Worm (Caenorhabditis elegans) whole organism, L1 larva: ENCODE measurements around the gene ife-5.
"Not testable (repeated sequence)": the region's sequence is repeated elsewhere in the genome, so short reads cannot be mapped to it uniquely, and the experiment has no call there.

Experiments
- C04F5.9 ChIP-seq: sonication (generic microtip); optimal IDR thresholded peaks from 2 replicates; lab custom pipeline; 2016; ENCODE audit warnings: missing genetic modification characterization, missing compliant biosample characterization
- C16A3.4 ChIP-seq: fragments of 150-350 bp; optimal IDR thresholded peaks from 2 replicates; lab custom pipeline; 2014; ENCODE audit warnings: missing biosample characterization, missing genetic modification characterization
- aha-1 ChIP-seq: fragments of 150-350 bp; optimal IDR thresholded peaks from 2 replicates; lab custom pipeline; 2014; ENCODE audit warnings: missing biosample characterization, missing genetic modification characterization
- alr-1 ChIP-seq: fragments of 200-800 bp; sonication (Bioruptor generic); optimal IDR thresholded peaks from 2 replicates; lab custom pipeline; 2018; ENCODE audit warnings: borderline replicate concordance, mild to moderate bottlenecking, missing genetic modification characterization, missing compliant biosample characterization
- ceh-8 ChIP-seq: fragments of 200-800 bp; sonication (Bioruptor generic); optimal IDR thresholded peaks from 2 replicates; lab custom pipeline; 2018; ENCODE audit warnings: mild to moderate bottlenecking, missing genetic modification characterization, moderate library complexity, missing compliant biosample characterization
- ceh-88 ChIP-seq: fragments of 200-800 bp; sonication (Bioruptor generic); IDR thresholded peaks from 2 replicates; pipeline ENCODE4 v1.3.6; 2022; ENCODE audit warnings: missing genetic modification characterization, missing compliant biosample characterization
- ceh-90 ChIP-seq: sonication (generic microtip); optimal IDR thresholded peaks from 2 replicates; lab custom pipeline; 2016; ENCODE audit warnings: missing genetic modification characterization, missing compliant biosample characterization
- efl-1 ChIP-seq, 4 experiments: fragments of 150-350 bp; optimal IDR thresholded peaks in 3 of 4; peaks in 1 of 4; 1 replicate in 1 of 4; 2 replicates in 3 of 4; lab custom pipeline; 2014; ENCODE audit warnings: missing biosample characterization in 2 of 4, missing genetic modification characterization in 2 of 4, missing genetic modification reagents in 2 of 4
- elt-3 ChIP-seq, 6 experiments: fragments of 150-350 bp in 1 of 6; sonication (generic microtip); optimal IDR thresholded peaks; 2 replicates each; lab custom pipeline; 2017 to 2018; ENCODE audit warnings: missing biosample characterization in 6 of 6, missing genetic modification characterization in 6 of 6, inconsistent platforms in 1 of 6
- ets-5 ChIP-seq: fragments of 200-800 bp; sonication (Bioruptor generic); IDR thresholded peaks from 2 replicates; pipeline ENCODE4 v1.3.6; 2022; ENCODE audit warnings: missing genetic modification characterization, missing compliant biosample characterization
- fkh-4 ChIP-seq: sonication (generic microtip); optimal IDR thresholded peaks from 2 replicates; lab custom pipeline; 2016; ENCODE audit warnings: missing compliant biosample characterization, missing genetic modification characterization, borderline replicate concordance
- fos-1 ChIP-seq: fragments of 150-350 bp; optimal IDR thresholded peaks from 2 replicates; lab custom pipeline; 2014; ENCODE audit warnings: missing biosample characterization, missing genetic modification characterization
- lin-13 ChIP-seq: fragments of 150-350 bp; optimal IDR thresholded peaks from 2 replicates; lab custom pipeline; 2014; ENCODE audit warnings: missing biosample characterization, missing genetic modification reagents, missing genetic modification characterization
- mab-9 ChIP-seq: fragments of 200-800 bp; sonication (Bioruptor generic); IDR thresholded peaks from 2 replicates; pipeline ENCODE4 v1.3.6; 2022; ENCODE audit warnings: missing genetic modification reagents, missing genetic modification characterization, missing compliant biosample characterization
- nhr-11 ChIP-seq: fragments of 150-350 bp; optimal IDR thresholded peaks from 2 replicates; lab custom pipeline; 2014; ENCODE audit warnings: missing biosample characterization, missing genetic modification characterization
- nhr-12 ChIP-seq: sonication (generic microtip); optimal IDR thresholded peaks from 2 replicates; lab custom pipeline; 2017; ENCODE audit warnings: missing biosample characterization, missing genetic modification characterization
- nhr-237 ChIP-seq: fragments of 150-350 bp; optimal IDR thresholded peaks from 2 replicates; lab custom pipeline; 2014; ENCODE audit warnings: missing biosample characterization, missing genetic modification characterization
- nhr-71 ChIP-seq: sonication (generic microtip); optimal IDR thresholded peaks from 2 replicates; lab custom pipeline; 2016; ENCODE audit warnings: mild to moderate bottlenecking, missing genetic modification characterization, moderate library complexity, missing compliant biosample characterization
- nhr-84 ChIP-seq: sonication (generic microtip); optimal IDR thresholded peaks from 2 replicates; lab custom pipeline; 2017; ENCODE audit warnings: missing biosample characterization, missing genetic modification characterization
- nhr-90 ChIP-seq: sonication (generic microtip); optimal IDR thresholded peaks from 2 replicates; lab custom pipeline; 2016; ENCODE audit warnings: mild to moderate bottlenecking, missing genetic modification characterization, missing compliant biosample characterization; ENCODE audit not compliant: poor library complexity
- pax-3 ChIP-seq: fragments of 200-800 bp; sonication (Bioruptor generic); optimal IDR thresholded peaks from 2 replicates; lab custom pipeline; 2018; ENCODE audit warnings: mild to moderate bottlenecking, missing genetic modification characterization, moderate library complexity, missing compliant biosample characterization
- snu-23 ChIP-seq: sonication (generic microtip); optimal IDR thresholded peaks from 2 replicates; lab custom pipeline; 2016; ENCODE audit warnings: missing genetic modification characterization, missing compliant biosample characterization
- sox-4 ChIP-seq: sonication (generic microtip); optimal IDR thresholded peaks from 2 replicates; lab custom pipeline; 2016; ENCODE audit warnings: missing genetic modification characterization, missing compliant biosample characterization
- sup-37 ChIP-seq: fragments of 200-800 bp; sonication (Bioruptor generic); optimal IDR thresholded peaks from 2 replicates; lab custom pipeline; 2018; ENCODE audit warnings: mild to moderate bottlenecking, missing genetic modification characterization, missing compliant biosample characterization
- unc-30 ChIP-seq: sonication (generic microtip); optimal IDR thresholded peaks from 2 replicates; lab custom pipeline; 2017; ENCODE audit warnings: missing biosample characterization, missing genetic modification characterization
- unc-98 ChIP-seq: fragments of 200-800 bp; sonication (Bioruptor generic); IDR thresholded peaks from 2 replicates; pipeline ENCODE4 v1.3.6; 2022; ENCODE audit warnings: missing genetic modification characterization, missing compliant biosample characterization
- xbp-1 ChIP-seq: sonication (generic microtip); optimal IDR thresholded peaks from 2 replicates; lab custom pipeline; 2016; ENCODE audit warnings: missing genetic modification characterization, missing compliant biosample characterization

The ife-5 gene

DNA sequence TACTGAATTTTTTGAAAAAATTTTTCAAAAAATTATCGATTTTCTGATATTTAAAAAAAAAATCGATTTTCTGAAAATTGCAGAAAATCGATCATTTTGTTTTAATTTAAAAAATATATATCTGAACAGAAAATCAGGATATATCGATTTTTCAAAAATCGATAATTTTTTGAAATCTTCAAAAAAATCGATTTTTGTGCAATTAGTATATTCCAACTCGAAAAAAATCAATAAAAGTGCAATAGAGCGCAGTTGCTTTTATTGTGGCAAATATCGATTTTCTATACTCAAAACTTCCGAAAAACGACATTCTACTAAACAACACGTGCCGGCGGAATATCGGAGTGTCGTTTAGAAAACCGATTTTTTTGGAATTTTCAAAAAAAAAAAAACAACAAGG, 20.2 kb downstream of the ife-5 start:
- TF ChIP-seq snu-23 (no peak), ceh-90 (tag; lab: Kevin White, UChicago) (no peak)

DNA sequence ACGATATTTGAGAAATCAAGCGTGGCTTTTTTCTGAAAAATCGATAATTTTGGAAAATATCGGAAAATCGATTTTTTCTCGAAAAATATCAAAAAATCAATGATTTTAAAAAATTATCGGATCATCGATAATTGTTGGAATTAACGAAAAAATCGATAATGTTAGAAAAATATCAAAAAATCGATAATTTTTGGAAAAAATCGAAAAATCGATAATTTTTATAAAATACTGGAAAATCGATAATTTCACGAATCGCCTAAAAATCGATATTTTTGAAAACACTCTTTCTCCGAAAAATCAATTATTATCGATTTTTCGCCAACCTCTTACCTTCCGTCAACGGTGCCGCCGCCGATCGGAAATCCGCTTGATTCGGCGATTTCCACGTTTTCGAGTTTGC, 20.8 kb downstream of the ife-5 start:
- no peak for TF ChIP-seq pax-3 (tag; lab: Kevin White, UChicago)
- no peak for TF ChIP-seq fos-1

DNA sequence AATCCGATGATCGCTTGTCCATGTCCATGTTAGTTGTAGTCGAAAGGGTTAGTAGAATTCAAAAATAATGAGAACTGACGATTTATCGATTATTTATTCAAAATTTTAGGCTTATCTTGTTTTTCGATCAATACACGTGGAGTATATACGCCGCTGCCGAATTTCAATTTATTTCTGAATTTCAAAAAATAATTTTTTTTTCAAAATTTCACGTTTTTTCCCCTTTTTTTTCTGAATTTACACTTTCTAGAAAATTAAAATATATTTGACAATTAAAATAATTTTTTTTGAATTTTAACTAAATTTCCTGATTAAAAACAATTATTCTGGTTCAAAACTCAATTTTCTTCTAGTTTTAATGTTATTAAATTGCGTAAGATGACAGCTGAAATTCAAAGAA, 21.9 kb downstream of the ife-5 start, which contains the start of gene C50E10.1:
Gene C50E10.1, minus strand, starts transcription at position 101 of the 400 bp plus-strand sequence.
- TF ChIP-seq ets-5 (GFP tag; lab: Robert Waterston, UW) (no peak), alr-1 (tag; lab: Kevin White, UChicago) (no peak), efl-1 (optimal IDR thresholded peaks at IDR 0.05; lab: Kevin White, UChicago) (no peak), efl-1 (GFP tag; optimal IDR thresholded peaks at IDR 0.05 in 1 of 2; lab: Kevin White, UChicago) (no peak), elt-3 (tag; optimal IDR thresholded peaks at IDR 0.05; lab: Kevin White, UChicago) (no peak), unc-30 (no peak), nhr-84 (tag; lab: Kevin White, UChicago) (no peak), nhr-90 (tag; lab: Kevin White, UChicago) (no peak)

DNA sequence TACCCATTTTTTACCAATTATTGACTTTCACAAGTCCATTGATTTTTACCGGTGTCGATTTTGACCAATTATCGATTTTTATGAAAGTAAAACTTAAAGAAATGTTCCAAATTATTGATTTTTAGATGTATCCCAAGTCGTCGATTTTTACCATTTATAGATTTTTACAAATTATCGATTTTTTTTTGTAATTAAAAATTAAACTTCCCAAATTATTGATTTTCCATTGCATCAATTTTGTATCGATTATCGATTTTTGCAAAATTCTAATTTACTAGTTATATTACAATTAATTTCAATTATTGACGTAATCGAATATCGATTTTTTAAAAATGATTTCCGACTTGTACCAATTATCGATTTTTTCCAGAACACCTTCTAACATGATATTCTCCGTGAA, 22.7 kb downstream of the ife-5 start, which contains the start of gene sre-50:
Gene sre-50, plus strand, starts transcription at position 384 of the 400 bp plus-strand sequence.
- TF ChIP-seq efl-1 (optimal IDR thresholded peaks at IDR 0.05; lab: Kevin White, UChicago) = no peak
- TF ChIP-seq efl-1 (GFP tag; optimal IDR thresholded peaks at IDR 0.05 in 1 of 2; lab: Kevin White, UChicago) = no peak
- TF ChIP-seq C16A3.4 = no peak
- TF ChIP-seq nhr-90 (tag; lab: Kevin White, UChicago) = no peak

DNA sequence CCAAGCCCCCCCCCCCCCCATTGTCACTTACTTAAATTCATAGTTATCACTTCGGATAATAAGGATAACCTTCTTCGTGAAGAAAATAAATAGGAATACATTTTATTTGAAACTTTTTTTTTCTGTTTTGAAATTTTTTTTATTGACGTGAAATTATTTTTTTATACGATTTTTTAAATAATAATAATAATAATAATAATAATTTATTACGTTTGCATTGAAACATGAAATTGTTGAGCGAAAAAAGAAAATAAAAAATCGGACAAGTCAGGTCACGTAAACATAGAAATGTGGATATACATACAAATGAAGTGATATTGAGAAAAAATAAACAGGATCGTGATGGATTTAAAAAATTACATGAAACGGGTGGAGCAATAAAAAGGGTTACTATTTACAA, 29.2 kb downstream of the ife-5 start, which contains the start of gene C50E10.2:
Gene C50E10.2, minus strand, starts transcription at position 101 of the 400 bp plus-strand sequence.
- TF ChIP-seq nhr-11 (tag; lab: Kevin White, UChicago) (no peak), sox-4 (no peak)

DNA sequence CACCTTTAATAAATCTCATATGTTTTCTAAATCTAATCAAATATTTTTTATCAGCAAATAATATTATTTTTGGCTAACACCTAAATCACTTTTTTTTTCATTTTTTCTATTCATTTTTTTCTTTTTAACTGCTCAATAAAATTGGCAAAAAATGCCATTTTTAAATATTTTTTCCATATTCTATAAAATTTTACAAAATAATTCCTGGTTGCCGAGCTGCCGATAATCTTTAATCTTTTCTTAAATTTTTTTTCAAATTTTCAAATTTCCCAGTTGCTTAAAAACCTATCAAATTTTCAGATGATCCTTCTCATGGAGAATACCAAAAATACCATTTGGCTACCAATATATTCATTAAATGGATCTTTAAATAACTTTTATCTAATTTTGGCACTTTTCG, 31.1 kb downstream of the ife-5 start, which contains the start of gene sre-51:
Gene sre-51, plus strand, starts transcription at position 301 of the 400 bp plus-strand sequence.
- TF ChIP-seq nhr-12 (no peak), nhr-71 (tag; lab: Kevin White, UChicago) (no peak), ceh-8 (GFP tag; lab: Kevin White, UChicago) (no peak), aha-1 (tag; lab: Kevin White, UChicago) (no peak), ceh-88 (GFP tag; lab: Robert Waterston, UW) (no peak), nhr-237 (tag; lab: Kevin White, UChicago) (no peak), lin-13 (GFP tag; lab: Kevin White, UChicago) (no peak), unc-98 (GFP tag; lab: Robert Waterston, UW) (no peak), efl-1 (optimal IDR thresholded peaks at IDR 0.05; lab: Kevin White, UChicago) (no peak), efl-1 (GFP tag; optimal IDR thresholded peaks at IDR 0.05 in 1 of 2; lab: Kevin White, UChicago) (no peak), fkh-4 (tag; lab: Kevin White, UChicago) (no peak), xbp-1 (tag; lab: Kevin White, UChicago) (no peak), mab-9 (GFP tag; lab: Robert Waterston, UW) (no peak)

DNA sequence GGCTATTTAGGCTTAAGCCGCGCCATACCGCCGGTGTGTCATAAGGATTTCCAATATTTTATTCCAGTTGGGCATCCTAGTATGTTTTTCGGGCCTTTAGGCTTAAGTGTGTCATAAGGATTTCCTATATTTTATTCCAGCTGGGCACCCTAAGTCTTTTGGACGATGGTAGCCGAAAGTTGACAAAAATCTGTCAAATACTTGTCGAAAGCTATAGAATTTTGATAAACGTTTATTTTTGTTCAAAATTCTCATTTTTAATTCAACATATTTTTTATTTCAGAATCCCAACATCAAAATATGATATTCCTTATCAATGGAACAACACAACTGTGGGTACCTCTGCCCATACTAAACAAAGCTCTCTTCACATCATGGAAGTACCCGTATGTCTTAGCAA, 38.1 kb downstream of the ife-5 start, which contains the start of gene sre-49:
Gene sre-49, plus strand, starts transcription at position 301 of the 400 bp plus-strand sequence.
- TF ChIP-seq xbp-1 (tag; lab: Kevin White, UChicago); C04F5.9 (tag; lab: Kevin White, UChicago); sup-37: not testable (repeated sequence)
